Fruit fly (Drosophila melanogaster) whole organism: ENCODE results near the gene CG46270.

Experiments
- Dll ChIP-seq: fragments of >200 bp; optimal IDR thresholded peaks from 2 replicates; lab custom pipeline; 2017
- psq ChIP-seq: fragments of >200 bp; optimal IDR thresholded peaks from 2 replicates; lab custom pipeline; 2017

dm6 chr3R:10391863-10392538, 36.2 kb downstream of the CG46270 start:
- TF ChIP-seq Dll (lab: Kevin White, UChicago) (no peak), psq (lab: Kevin White, UChicago) (no peak)
